Fruit fly (Drosophila melanogaster) whole organism, prepupa: ENCODE measurements around the gene CG31675.

ENCODE experiments used
- Blimp-1 ChIP-seq: fragments of 200-800 bp; sonication (Bioruptor generic); optimal IDR thresholded peaks from 3 replicates; lab custom pipeline; 2017; ENCODE audit warnings: missing biosample characterization, missing genetic modification characterization, mild to moderate bottlenecking, moderate library complexity, missing genetic modification reagents
- CG10669 ChIP-seq: fragments of 200-800 bp; sonication (Bioruptor generic); optimal IDR thresholded peaks from 3 replicates; lab custom pipeline; 2018; ENCODE audit warnings: missing biosample characterization, mild to moderate bottlenecking, missing genetic modification characterization, moderate library complexity
- CG11902 ChIP-seq: fragments of 200-800 bp; sonication (Bioruptor generic); optimal IDR thresholded peaks from 3 replicates; lab custom pipeline; 2016; ENCODE audit warnings: missing biosample characterization, missing genetic modification characterization
- CG16779 ChIP-seq: fragments of 200-800 bp; sonication (Bioruptor generic); optimal IDR thresholded peaks from 3 replicates; lab custom pipeline; 2017; ENCODE audit warnings: missing biosample characterization, mild to moderate bottlenecking, missing genetic modification characterization
- CG3032 ChIP-seq: fragments of 200-800 bp; optimal IDR thresholded peaks from 2 replicates; lab custom pipeline; 2019; ENCODE audit warnings: missing biosample characterization, mild to moderate bottlenecking, missing genetic modification characterization, moderate library complexity
- CG31627 ChIP-seq: fragments of 200-800 bp; sonication (Bioruptor generic); optimal IDR thresholded peaks from 3 replicates; lab custom pipeline; 2016; ENCODE audit warnings: missing biosample characterization, missing genetic modification characterization
- CG3919 ChIP-seq: fragments of 200-800 bp; sonication (Bioruptor generic); optimal IDR thresholded peaks from 3 replicates; lab custom pipeline; 2016; ENCODE audit warnings: missing biosample characterization, missing genetic modification characterization
- CG4318 ChIP-seq: fragments of 200-800 bp; sonication (Bioruptor generic); optimal IDR thresholded peaks from 3 replicates; lab custom pipeline; 2017; ENCODE audit warnings: missing biosample characterization, mild to moderate bottlenecking, missing genetic modification characterization
- CG6276 ChIP-seq: fragments of 200-800 bp; sonication (Bioruptor generic); optimal IDR thresholded peaks from 2 replicates; lab custom pipeline; 2017; ENCODE audit warnings: missing biosample characterization, mild to moderate bottlenecking, missing genetic modification characterization
- CG6792 ChIP-seq: fragments of 200-800 bp; sonication (Bioruptor generic); optimal IDR thresholded peaks from 3 replicates; lab custom pipeline; 2016; ENCODE audit warnings: missing biosample characterization, missing genetic modification characterization
- CG6808 ChIP-seq: fragments of 200-800 bp; sonication (Bioruptor generic); optimal IDR thresholded peaks from 3 replicates; lab custom pipeline; 2017; ENCODE audit warnings: missing biosample characterization, missing genetic modification characterization, mild to moderate bottlenecking, moderate library complexity, missing genetic modification reagents
- CG6854 ChIP-seq: fragments of 200-800 bp; sonication (Bioruptor generic); optimal IDR thresholded peaks from 2 replicates; lab custom pipeline; 2017; ENCODE audit warnings: missing biosample characterization, mild to moderate bottlenecking, missing genetic modification characterization
- CG7368 ChIP-seq: fragments of 200-800 bp; sonication (Bioruptor generic); optimal IDR thresholded peaks from 3 replicates; lab custom pipeline; 2016; ENCODE audit warnings: missing biosample characterization, missing genetic modification characterization
- CG8119 ChIP-seq: fragments of 200-800 bp; sonication (Bioruptor generic); IDR thresholded peaks from 3 replicates; pipeline ENCODE4 v1.3.6; 2022; ENCODE audit warnings: missing biosample characterization, missing genetic modification characterization
- CG9139 ChIP-seq: fragments of 200-800 bp; sonication (Bioruptor generic); optimal IDR thresholded peaks from 3 replicates; lab custom pipeline; 2017; ENCODE audit warnings: missing biosample characterization, mild to moderate bottlenecking, missing genetic modification characterization
- Eip75B ChIP-seq: fragments of 200-800 bp; sonication (Bioruptor generic); optimal IDR thresholded peaks from 3 replicates; lab custom pipeline; 2016; ENCODE audit warnings: missing biosample characterization, missing genetic modification characterization
- Eip78C ChIP-seq: fragments of 200-800 bp; sonication (Bioruptor generic); peaks from one replicate; lab custom pipeline; 2016; ENCODE audit warnings: missing biosample characterization, missing genetic modification characterization
- Eip93F ChIP-seq: fragments of 200-800 bp; sonication (Bioruptor generic); optimal IDR thresholded peaks from 2 replicates; lab custom pipeline; 2016; ENCODE audit warnings: missing biosample characterization, mild to moderate bottlenecking, missing genetic modification characterization
- Ets96B ChIP-seq: fragments of 200-800 bp; optimal IDR thresholded peaks from 2 replicates; lab custom pipeline; 2019; ENCODE audit warnings: missing biosample characterization, mild to moderate bottlenecking, missing genetic modification characterization, moderate library complexity
- Hr38 ChIP-seq: sonication (Bioruptor generic); optimal IDR thresholded peaks from 2 replicates; lab custom pipeline; 2016; ENCODE audit warnings: missing biosample characterization, missing genetic modification characterization
- Hr4 ChIP-seq: fragments of 200-800 bp; sonication (Bioruptor generic); optimal IDR thresholded peaks from 3 replicates; lab custom pipeline; 2016; ENCODE audit warnings: missing biosample characterization, missing genetic modification characterization
- Sox14 ChIP-seq: fragments of 200-800 bp; sonication (Bioruptor generic); optimal IDR thresholded peaks from 3 replicates; lab custom pipeline; 2016; ENCODE audit warnings: missing biosample characterization, missing genetic modification characterization
- Sox15 ChIP-seq: fragments of 200-800 bp; sonication (Bioruptor generic); optimal IDR thresholded peaks from 3 replicates; lab custom pipeline; 2016; ENCODE audit warnings: missing biosample characterization, missing genetic modification characterization
- dac ChIP-seq: fragments of 200-800 bp; sonication (Bioruptor generic); optimal IDR thresholded peaks from 2 replicates; lab custom pipeline; 2017; ENCODE audit warnings: missing biosample characterization, mild to moderate bottlenecking, missing genetic modification characterization
- dsx ChIP-seq: fragments of 200-800 bp; optimal IDR thresholded peaks from 3 replicates; lab custom pipeline; 2019; ENCODE audit warnings: missing biosample characterization, mild to moderate bottlenecking, missing genetic modification characterization, moderate library complexity; ENCODE audit not compliant: poor library complexity, severe bottlenecking
- eg ChIP-seq: fragments of 200-800 bp; sonication (Bioruptor generic); IDR thresholded peaks from 3 replicates; pipeline ENCODE4 v1.3.6; 2022; ENCODE audit warnings: missing biosample characterization, missing genetic modification characterization
- fd59A ChIP-seq: fragments of 200-800 bp; sonication (Bioruptor generic); optimal IDR thresholded peaks from 2 replicates; lab custom pipeline; 2017; ENCODE audit warnings: missing biosample characterization, mild to moderate bottlenecking, missing genetic modification characterization, missing genetic modification reagents
- fd85E ChIP-seq: fragments of 200-800 bp; sonication (Bioruptor generic); optimal IDR thresholded peaks from 3 replicates; lab custom pipeline; 2016; ENCODE audit warnings: missing biosample characterization, missing genetic modification characterization
- fkh ChIP-seq: fragments of 200-800 bp; sonication (Bioruptor generic); optimal IDR thresholded peaks from 3 replicates; lab custom pipeline; 2017; ENCODE audit warnings: missing biosample characterization, mild to moderate bottlenecking, missing genetic modification characterization, moderate library complexity
- pdm3 ChIP-seq: fragments of 200-800 bp; sonication (Bioruptor generic); optimal IDR thresholded peaks from 3 replicates; lab custom pipeline; 2016; ENCODE audit warnings: missing biosample characterization, missing genetic modification characterization
- ss ChIP-seq, 2 experiments: fragments of 200-800 bp; sonication (Bioruptor generic); optimal IDR thresholded peaks; 2 replicates in 1 of 2; 3 replicates in 1 of 2; lab custom pipeline; 2017 to 2018; ENCODE audit warnings: mild to moderate bottlenecking in 2 of 2, missing biosample characterization in 2 of 2, missing genetic modification characterization in 2 of 2, moderate library complexity in 1 of 2

The CG31675 gene

DNA sequence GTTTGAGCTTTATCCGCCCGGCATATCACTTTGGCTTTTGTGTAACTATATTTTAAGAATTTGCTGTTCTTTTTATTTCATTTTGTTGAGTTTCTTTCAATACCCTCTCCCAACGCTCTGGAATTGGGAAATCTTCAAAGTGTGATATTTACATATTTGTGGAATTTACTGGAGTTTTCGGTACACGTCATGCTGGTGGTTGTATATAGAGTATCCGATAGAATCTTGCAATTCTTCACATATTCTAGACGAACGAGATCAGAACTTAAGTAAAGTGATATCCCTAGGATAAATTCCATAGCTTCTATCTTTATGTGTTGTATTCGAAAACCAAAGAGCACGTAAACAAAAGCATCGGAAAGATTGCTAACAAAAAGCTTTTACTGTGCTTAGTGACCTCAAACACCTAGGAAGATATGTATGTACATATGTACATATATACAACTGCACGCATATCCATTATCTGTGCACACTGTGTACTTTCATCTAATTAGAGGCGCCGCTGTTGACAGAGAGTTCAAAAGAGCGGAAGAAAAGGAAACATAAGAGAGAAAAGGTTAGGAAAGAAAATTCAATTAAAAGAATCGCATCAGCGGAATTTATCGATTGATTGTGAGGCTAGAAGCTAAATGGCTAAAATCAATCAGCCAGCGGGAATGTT, 29.3 kb downstream of the CG31675 start:
- TF ChIP-seq pdm3 (GFP tag; lab: Kevin White, UChicago) (no peak), fkh (GFP tag; lab: Kevin White, UChicago) (peak; percentile 76), CG9139 (GFP tag; lab: Kevin White, UChicago) (no peak), fd85E (GFP tag; lab: Kevin White, UChicago) (no peak), Eip78C (GFP tag; lab: Kevin White, UChicago) (peak; percentile 13)

- TF ChIP-seq CG6808 (GFP tag; lab: Kevin White, UChicago) (no peak), CG31627 (GFP tag; lab: Kevin White, UChicago) (no peak), ss (GFP tag; optimal IDR thresholded peaks at IDR 0.05; lab: Kevin White, UChicago) (no peak), CG7368 (GFP tag; lab: Kevin White, UChicago) (no peak), Sox15 (no peak), dsx (GFP tag; lab: Kevin White, UChicago) (no peak), CG8119 (GFP tag; lab: Robert Waterston, UW) (no peak), CG16779 (tag; lab: Kevin White, UChicago) (no peak)
These were observed 31.0 kb downstream of the CG31675 start for dm6 chr2L:20898478-20899075.

DNA sequence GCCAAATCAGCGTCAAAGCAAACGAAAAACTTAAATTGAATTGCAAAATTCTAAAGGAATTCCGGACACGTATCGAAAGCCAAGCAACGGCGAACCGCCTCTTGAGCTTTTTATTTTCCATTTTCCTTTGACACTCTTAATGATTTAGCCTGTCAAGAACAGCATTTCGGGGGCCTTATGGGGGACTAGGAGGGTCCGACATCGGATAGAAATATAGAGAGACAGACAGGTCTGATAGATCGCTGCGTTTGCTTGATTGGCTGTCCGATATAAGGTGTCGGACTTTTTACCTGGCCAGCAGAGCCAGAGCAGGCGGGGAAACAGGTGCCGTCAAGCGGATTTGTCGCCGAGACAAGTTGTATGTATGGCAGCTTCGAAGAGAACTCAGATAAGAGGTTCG, 36.8 kb downstream of the CG31675 start:
- TF ChIP-seq dsx (GFP tag; lab: Kevin White, UChicago) (no peak), CG6808 (GFP tag; lab: Kevin White, UChicago) (no peak), Ets96B (tag; lab: Kevin White, UChicago) (no peak), fkh (GFP tag; lab: Kevin White, UChicago) (no peak), CG6276 (GFP tag; lab: Kevin White, UChicago) (no peak), Sox14 (GFP tag; lab: Kevin White, UChicago) (no peak), CG3032 (tag; lab: Kevin White, UChicago) (no peak), Hr4 (GFP tag; lab: Kevin White, UChicago) (no peak), Eip75B (GFP tag; lab: Kevin White, UChicago) (no peak), eg (GFP tag; lab: Robert Waterston, UW) (no peak), Hr38 (GFP tag; lab: Kevin White, UChicago) (no peak), CG6792 (no peak), Eip78C (GFP tag; lab: Kevin White, UChicago) (no peak), CG8119 (GFP tag; lab: Robert Waterston, UW) (no peak), dac (no peak), Blimp-1 (GFP tag; lab: Kevin White, UChicago) (no peak), CG10669 (GFP tag; lab: Kevin White, UChicago) (no peak)

dm6 chr2L:20905025-20905424, 37.5 kb downstream of the CG31675 start:
- no peak for TF ChIP-seq CG6854 (GFP tag; lab: Kevin White, UChicago)
- no peak for TF ChIP-seq CG7368 (GFP tag; lab: Kevin White, UChicago)
- no peak for TF ChIP-seq CG11902 (GFP tag; lab: Kevin White, UChicago)
- no peak for TF ChIP-seq Eip93F
- TF ChIP-seq CG6792: no peak
- no peak for TF ChIP-seq fd59A (GFP tag; lab: Kevin White, UChicago)
- no peak for TF ChIP-seq CG3919 (GFP tag; lab: Kevin White, UChicago)
- TF ChIP-seq CG4318 (GFP tag; lab: Kevin White, UChicago): no peak
